Worm (Caenorhabditis elegans): ENCODE results near the gene npr-15.

DNA sequence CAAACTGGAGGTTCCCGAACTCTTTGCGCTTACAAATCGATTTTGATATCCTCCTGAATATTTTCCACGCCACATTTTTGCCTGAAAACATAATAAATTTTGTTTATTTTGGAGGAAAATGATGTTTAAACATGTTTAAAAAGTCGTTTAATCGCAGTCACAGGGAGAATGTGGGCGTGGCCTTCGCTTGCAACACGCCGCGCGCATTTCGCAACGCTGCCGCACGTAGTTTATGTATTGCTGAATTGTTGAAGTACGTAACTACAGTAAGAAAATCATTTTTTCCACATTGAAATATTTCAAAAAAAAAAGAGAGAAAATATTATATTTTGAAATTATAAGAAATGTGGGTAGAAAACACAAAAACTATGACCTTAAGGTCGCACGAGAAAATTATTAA is 30.2 kb downstream of the npr-15 start, which contains the start of gene C46F11.4:
- TF ChIP-seq snpc-4 (tag; optimal IDR thresholded peaks at IDR 0.05) (no peak), aly-2 (tag; optimal IDR thresholded peaks at IDR 0.05) (no peak), nhr-23 (tag; optimal IDR thresholded peaks at IDR 0.05) (no peak), ceh-16 (tag; optimal IDR thresholded peaks at IDR 0.05) (no peak), nfya-1 (tag; optimal IDR thresholded peaks at IDR 0.05; ENCODE audit: insufficient read depth) (peak; percentile 43), ztf-11 (tag; optimal IDR thresholded peaks at IDR 0.05) (no peak), jun-1 (tag; optimal IDR thresholded peaks at IDR 0.05) (no peak), pqm-1 (tag; optimal IDR thresholded peaks at IDR 0.05) (no peak), lin-39 (tag; optimal IDR thresholded peaks at IDR 0.05) (peak; percentile 45)

All from whole organism, L3 larva.